Worm (Caenorhabditis elegans) whole organism, early embryonic: ENCODE results near the gene F44D12.19.

ENCODE experiments used
- B0310.2 ChIP-seq: sonication (generic microtip); optimal IDR thresholded peaks from 2 replicates; lab custom pipeline; 2016; ENCODE audit warnings: mild to moderate bottlenecking, missing genetic modification characterization, missing compliant biosample characterization
- ama-1 ChIP-seq: fragments of 150-350 bp; optimal IDR thresholded peaks from 2 replicates; lab custom pipeline; 2014
- flt-1 ChIP-seq: fragments of 200-800 bp; sonication (Bioruptor generic); IDR thresholded peaks from 2 replicates; pipeline ENCODE4 v1.3.6; 2022; ENCODE audit warnings: missing genetic modification characterization, missing compliant biosample characterization
- hmg-4 ChIP-seq: fragments of 200-800 bp; sonication (Bioruptor generic); optimal IDR thresholded peaks from 2 replicates; lab custom pipeline; 2018; ENCODE audit warnings: mild to moderate bottlenecking, missing genetic modification characterization, missing compliant biosample characterization
- hnd-1 ChIP-seq: sonication (generic microtip); optimal IDR thresholded peaks from 2 replicates; lab custom pipeline; 2016; ENCODE audit warnings: missing genetic modification characterization, missing compliant biosample characterization
- scrt-1 ChIP-seq: fragments of 200-800 bp; sonication (Bioruptor generic); IDR thresholded peaks from 2 replicates; pipeline ENCODE4 v1.3.6; 2022; ENCODE audit warnings: missing genetic modification characterization, missing compliant biosample characterization
- tra-4 ChIP-seq: sonication (generic microtip); optimal IDR thresholded peaks from 2 replicates; lab custom pipeline; 2017; ENCODE audit warnings: missing genetic modification characterization, missing compliant biosample characterization

DNA sequence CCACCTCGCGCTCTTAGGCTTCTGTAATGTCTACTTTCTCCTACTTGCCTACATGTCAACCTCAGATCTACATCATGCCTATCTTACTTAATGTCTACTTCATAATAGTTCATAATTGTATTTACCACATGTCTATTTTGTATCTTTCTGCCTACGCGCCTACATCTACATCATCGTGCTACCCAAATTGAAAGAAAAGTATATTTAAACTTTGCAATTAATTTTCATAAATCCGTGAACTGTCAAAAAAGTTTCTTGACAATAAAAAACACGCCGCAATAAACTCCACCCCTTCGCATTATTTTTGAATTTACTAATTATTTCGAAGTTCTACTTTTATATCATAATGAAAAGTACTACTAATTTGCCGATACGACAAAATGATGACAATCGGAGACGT is 1.6 kb downstream of the F44D12.19 start, which contains the start of gene F44D12.8:
- no peak for TF ChIP-seq ama-1 (lab: Kevin White, UChicago)
- no peak for TF ChIP-seq hnd-1 (tag; lab: Kevin White, UChicago)
- no peak for TF ChIP-seq scrt-1 (GFP tag; lab: Robert Waterston, UW)
- no peak for TF ChIP-seq B0310.2 (tag; lab: Kevin White, UChicago)
- TF ChIP-seq tra-4 (tag; lab: Kevin White, UChicago): no peak
- TF ChIP-seq hmg-4 (GFP tag; lab: Kevin White, UChicago): no peak
- no peak for TF ChIP-seq flt-1 (GFP tag; lab: Robert Waterston, UW)
